Fruit fly (Drosophila melanogaster) whole organism, adult: ENCODE results near the gene CG43739.

Source experiments
- CG11617 ChIP-seq: fragments of 200-800 bp; sonication (Bioruptor generic); optimal IDR thresholded peaks from 2 replicates; lab custom pipeline; 2017; ENCODE audit warnings: mild to moderate bottlenecking, missing biosample characterization, missing genetic modification reagents, missing genetic modification characterization
- CG12768 ChIP-seq: fragments of 200-800 bp; sonication (Bioruptor generic); optimal IDR thresholded peaks from 2 replicates; lab custom pipeline; 2017; ENCODE audit warnings: missing biosample characterization, missing genetic modification characterization, mild to moderate bottlenecking, moderate library complexity, missing genetic modification reagents
- CG14711 ChIP-seq: fragments of 200-800 bp; sonication (Bioruptor generic); optimal IDR thresholded peaks from 2 replicates; lab custom pipeline; 2018; ENCODE audit warnings: missing biosample characterization, mild to moderate bottlenecking, missing genetic modification characterization, moderate library complexity
- CG1620 ChIP-seq: fragments of 200-800 bp; sonication (Bioruptor generic); optimal IDR thresholded peaks from 2 replicates; lab custom pipeline; 2016; ENCODE audit warnings: missing biosample characterization, missing genetic modification characterization
- CG33017 ChIP-seq: fragments of 200-800 bp; sonication (Bioruptor generic); optimal IDR thresholded peaks from 2 replicates; lab custom pipeline; 2018; ENCODE audit warnings: missing biosample characterization, mild to moderate bottlenecking, missing genetic modification characterization, moderate library complexity
- CG5204 ChIP-seq: fragments of 200-800 bp; sonication (Bioruptor generic); optimal IDR thresholded peaks from 2 replicates; lab custom pipeline; 2016; ENCODE audit warnings: missing biosample characterization, missing genetic modification characterization
- CG7045 ChIP-seq: fragments of 200-800 bp; sonication (Bioruptor generic); optimal IDR thresholded peaks from 2 replicates; lab custom pipeline; 2017; ENCODE audit warnings: missing biosample characterization, mild to moderate bottlenecking, missing genetic modification characterization
- CG7101 ChIP-seq: fragments of 200-800 bp; sonication (Bioruptor generic); optimal IDR thresholded peaks from 2 replicates; lab custom pipeline; 2018; ENCODE audit warnings: missing biosample characterization, mild to moderate bottlenecking, missing genetic modification characterization, moderate library complexity
- Clk ChIP-seq: fragments of 200-800 bp; sonication (Bioruptor generic); optimal IDR thresholded peaks from 2 replicates; lab custom pipeline; 2017; ENCODE audit warnings: missing biosample characterization, missing genetic modification characterization
- Crg-1 ChIP-seq: fragments of 200-800 bp; sonication (Bioruptor generic); optimal IDR thresholded peaks from 2 replicates; lab custom pipeline; 2016; ENCODE audit warnings: missing biosample characterization, missing genetic modification characterization
- Hr96 ChIP-seq: fragments of 200-800 bp; sonication (Bioruptor generic); optimal IDR thresholded peaks from 2 replicates; lab custom pipeline; 2016; ENCODE audit warnings: missing biosample characterization, missing genetic modification characterization
- Mnt ChIP-seq: fragments of 200-800 bp; sonication (Bioruptor generic); optimal IDR thresholded peaks from 2 replicates; lab custom pipeline; 2016; ENCODE audit warnings: missing biosample characterization, mild to moderate bottlenecking, missing genetic modification characterization
- bab1 ChIP-seq: fragments of 200-800 bp; sonication (Bioruptor generic); optimal IDR thresholded peaks from 3 replicates; lab custom pipeline; 2019; ENCODE audit warnings: missing biosample characterization, mild to moderate bottlenecking, missing genetic modification characterization, moderate library complexity
- cic ChIP-seq: fragments of 200-800 bp; sonication (Bioruptor generic); optimal IDR thresholded peaks from 2 replicates; lab custom pipeline; 2017; ENCODE audit warnings: missing biosample characterization, mild to moderate bottlenecking, missing genetic modification characterization, moderate library complexity
- cnc ChIP-seq, 2 experiments: fragments of >200 bp; optimal IDR thresholded peaks; 2 replicates each; lab custom pipeline; 2017
- kay ChIP-seq: fragments of 200-800 bp; sonication (Bioruptor generic); peaks from one replicate; lab custom pipeline; 2016; ENCODE audit warnings: missing biosample characterization, missing genetic modification characterization, borderline replicate concordance
- ovo ChIP-seq: fragments of 200-800 bp; sonication (Bioruptor generic); optimal IDR thresholded peaks from 2 replicates; lab custom pipeline; 2016; ENCODE audit warnings: missing biosample characterization, missing genetic modification characterization
- pad ChIP-seq: fragments of 200-800 bp; sonication (Bioruptor generic); optimal IDR thresholded peaks from 3 replicates; lab custom pipeline; 2017; ENCODE audit warnings: missing biosample characterization, missing genetic modification characterization, mild to moderate bottlenecking, moderate library complexity, missing genetic modification reagents
- tj ChIP-seq: fragments of 200-800 bp; sonication (Bioruptor generic); optimal IDR thresholded peaks from 3 replicates; lab custom pipeline; 2017; ENCODE audit warnings: missing biosample characterization, mild to moderate bottlenecking, missing genetic modification characterization, moderate library complexity
- toe ChIP-seq: fragments of 200-800 bp; sonication (Bioruptor generic); optimal IDR thresholded peaks from 2 replicates; lab custom pipeline; 2016; ENCODE audit warnings: missing biosample characterization, missing genetic modification characterization

The CG43739 gene

dm6 chr2L:20950421-20951108 lies 31.8 kb upstream of the CG43739 start:
- TF ChIP-seq CG5204 (GFP tag; lab: Kevin White, UChicago) (no peak), CG7101 (tag; lab: Kevin White, UChicago) (no peak), Hr96 (no peak), CG1620 (GFP tag; lab: Kevin White, UChicago) (no peak), CG33017 (tag; lab: Kevin White, UChicago) (no peak), Clk (no peak), cnc (optimal IDR thresholded peaks at IDR 0.05; lab: Kevin White, UChicago) (no peak), CG11617 (GFP tag; lab: Kevin White, UChicago) (no peak), CG14711 (no peak), pad (GFP tag; lab: Kevin White, UChicago) (no peak), bab1 (GFP tag; lab: Kevin White, UChicago) (no peak)

DNA sequence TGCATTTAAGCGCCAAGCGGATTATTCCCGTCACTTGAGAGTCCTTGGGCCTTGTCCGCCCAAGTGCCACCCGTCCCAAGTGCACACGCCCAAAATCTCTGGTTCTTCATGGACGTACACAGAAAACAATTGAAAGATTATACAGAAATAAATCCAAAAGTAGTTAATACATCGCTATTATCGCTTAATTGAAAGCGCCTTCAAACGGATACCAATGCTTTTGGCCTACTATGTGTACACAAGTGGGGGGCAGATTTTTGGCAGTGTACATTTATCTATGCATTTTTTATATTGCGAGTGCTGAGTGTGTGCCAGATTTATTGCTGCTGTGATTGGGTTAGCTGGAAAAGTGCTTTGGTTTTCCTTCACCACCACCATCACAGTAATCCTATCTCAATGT lies 29.9 kb upstream of the CG43739 start:
- TF ChIP-seq CG12768 (GFP tag; lab: Kevin White, UChicago) (no peak), toe (GFP tag; lab: Kevin White, UChicago) (no peak), Clk (no peak), tj (GFP tag; lab: Kevin White, UChicago) (no peak), CG33017 (tag; lab: Kevin White, UChicago) (no peak), CG7045 (GFP tag; lab: Kevin White, UChicago) (no peak), cic (GFP tag; lab: Kevin White, UChicago) (no peak), ovo (no peak), pad (GFP tag; lab: Kevin White, UChicago) (no peak), kay (GFP tag; lab: Kevin White, UChicago) (no peak), CG11617 (GFP tag; lab: Kevin White, UChicago) (no peak), CG5204 (GFP tag; lab: Kevin White, UChicago) (no peak), CG1620 (GFP tag; lab: Kevin White, UChicago) (no peak), CG14711 (no peak), bab1 (GFP tag; lab: Kevin White, UChicago) (no peak), Hr96 (no peak), cnc (optimal IDR thresholded peaks at IDR 0.05; lab: Kevin White, UChicago) (no peak), CG7101 (tag; lab: Kevin White, UChicago) (no peak), Crg-1 (no peak)

DNA sequence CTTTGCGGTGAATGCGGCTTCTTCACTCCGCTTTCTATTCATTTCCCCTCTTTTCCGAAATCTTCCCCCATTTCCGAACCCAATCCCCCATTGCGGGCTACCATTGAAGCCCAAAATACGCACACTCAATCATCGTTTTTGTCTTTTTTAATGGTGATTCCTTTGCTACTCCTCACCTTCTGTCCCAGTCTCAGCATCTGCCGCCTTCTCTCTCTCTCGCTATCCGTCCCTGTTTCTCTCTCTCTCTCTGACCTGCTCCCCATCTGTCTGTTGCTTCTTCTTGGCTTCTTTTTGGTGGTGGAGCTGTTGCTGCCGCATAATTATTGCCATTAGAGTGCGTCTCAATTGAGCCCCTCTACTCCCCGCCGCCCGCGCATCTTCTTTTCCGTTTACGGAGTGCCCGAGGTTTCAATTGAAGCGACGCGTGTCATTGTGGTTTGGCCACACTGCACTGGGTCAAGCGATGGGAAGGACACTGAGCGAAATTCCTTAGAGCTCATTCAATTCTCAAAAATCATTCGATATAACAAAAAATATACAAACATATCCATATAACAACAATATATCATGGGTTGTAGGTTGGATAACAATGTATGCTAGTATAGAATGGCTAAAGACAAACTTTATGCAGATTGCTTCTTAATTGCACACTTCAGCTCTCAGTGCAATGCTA lies 26.3 kb upstream of the CG43739 start:
- TF ChIP-seq bab1 (GFP tag; lab: Kevin White, UChicago) (no peak), Crg-1 (no peak), CG14711 (no peak), CG11617 (GFP tag; lab: Kevin White, UChicago) (no peak), cnc (optimal IDR thresholded peaks at IDR 0.05; lab: Kevin White, UChicago) (no peak), tj (GFP tag; lab: Kevin White, UChicago) (no peak), ovo (no peak)

DNA sequence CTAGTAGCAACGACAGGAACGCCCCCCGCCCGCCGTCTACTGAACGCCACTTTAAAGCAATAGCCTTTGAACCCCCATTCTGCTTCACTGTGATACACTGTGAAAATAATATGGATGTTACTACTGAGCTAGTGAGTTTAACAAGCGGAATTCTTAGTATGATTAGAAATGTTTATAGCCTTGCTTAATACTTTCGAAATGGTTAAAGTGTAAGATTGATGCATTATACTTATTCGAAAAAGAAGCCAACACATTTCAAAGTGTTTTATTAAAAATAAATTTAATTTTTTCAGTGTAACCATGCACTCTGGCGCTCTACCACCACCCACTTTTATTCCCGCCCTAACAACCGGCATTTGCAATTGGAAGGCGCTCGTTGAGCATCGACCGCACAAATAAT lies 25.6 kb upstream of the CG43739 start:
- TF ChIP-seq CG33017 (tag; lab: Kevin White, UChicago), result no peak
- TF ChIP-seq CG12768 (GFP tag; lab: Kevin White, UChicago), result no peak
- TF ChIP-seq cic (GFP tag; lab: Kevin White, UChicago), result no peak
- TF ChIP-seq Hr96, result no peak
- no peak for TF ChIP-seq Mnt (GFP tag; lab: Kevin White, UChicago)
- no peak for TF ChIP-seq CG5204 (GFP tag; lab: Kevin White, UChicago)
- TF ChIP-seq CG11617 (GFP tag; lab: Kevin White, UChicago), result no peak
- no peak for TF ChIP-seq toe (GFP tag; lab: Kevin White, UChicago)
- TF ChIP-seq Clk, result no peak
- TF ChIP-seq kay (GFP tag; lab: Kevin White, UChicago), result no peak
- no peak for TF ChIP-seq cnc (optimal IDR thresholded peaks at IDR 0.05; lab: Kevin White, UChicago)
- no peak for TF ChIP-seq CG14711

DNA sequence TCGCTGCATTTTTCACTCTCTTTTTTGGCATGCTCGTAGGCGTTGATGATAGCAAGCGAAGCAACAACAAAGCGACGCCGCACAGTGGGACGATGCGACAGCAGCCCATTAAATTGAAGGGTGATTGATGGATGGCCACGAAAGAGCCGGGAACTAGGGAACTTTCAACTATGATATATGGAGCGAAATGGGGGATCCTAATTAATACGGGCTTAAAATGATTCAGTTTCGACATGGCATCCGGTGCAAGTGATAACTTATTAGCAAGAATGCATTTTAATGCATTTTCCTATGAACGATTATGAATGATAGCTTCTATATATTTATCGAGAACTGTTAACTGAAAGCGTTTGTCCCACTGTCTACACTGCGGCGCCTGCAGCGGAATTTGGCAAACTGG lies 24.4 kb upstream of the CG43739 start:
- TF ChIP-seq cic (GFP tag; lab: Kevin White, UChicago) (no peak), Mnt (GFP tag; lab: Kevin White, UChicago) (no peak), toe (GFP tag; lab: Kevin White, UChicago) (no peak), kay (GFP tag; lab: Kevin White, UChicago) (no peak), CG33017 (tag; lab: Kevin White, UChicago) (no peak), CG14711 (no peak), CG1620 (GFP tag; lab: Kevin White, UChicago) (no peak), bab1 (GFP tag; lab: Kevin White, UChicago) (no peak), Hr96 (no peak), Clk (no peak), CG7101 (tag; lab: Kevin White, UChicago) (no peak), Crg-1 (no peak), tj (GFP tag; lab: Kevin White, UChicago) (no peak)

dm6 chr2L:20942206-20942863 lies 23.6 kb upstream of the CG43739 start:
- TF ChIP-seq Clk, result no peak
- no peak for TF ChIP-seq CG5204 (GFP tag; lab: Kevin White, UChicago)
- TF ChIP-seq CG7045 (GFP tag; lab: Kevin White, UChicago), result no peak
- TF ChIP-seq toe (GFP tag; lab: Kevin White, UChicago), result no peak
- no peak for TF ChIP-seq CG33017 (tag; lab: Kevin White, UChicago)
- TF ChIP-seq cnc (optimal IDR thresholded peaks at IDR 0.05; lab: Kevin White, UChicago), result no peak
- TF ChIP-seq cic (GFP tag; lab: Kevin White, UChicago), result no peak
- no peak for TF ChIP-seq tj (GFP tag; lab: Kevin White, UChicago)
- TF ChIP-seq CG1620 (GFP tag; lab: Kevin White, UChicago), result no peak
- TF ChIP-seq bab1 (GFP tag; lab: Kevin White, UChicago), result no peak
- TF ChIP-seq Hr96, result no peak
